Worm (Caenorhabditis elegans): Measurements from ENCODE around the gene lrx-1.

The lrx-1 gene

ce11 chrV:12234293-12235004 is 17.9 kb upstream of the lrx-1 start, which contains the start of gene myo-3:
Gene myo-3, minus strand, starts transcription at chrV:12234343.
- TF ChIP-seq aly-2 (tag; optimal IDR thresholded peaks at IDR 0.05) (no peak), daf-19 (GFP tag; conservative IDR thresholded peaks at IDR 0.05) (no peak), dmd-9 (GFP tag; IDR thresholded peaks at IDR 0.05) (no peak), ceh-32 (tag; optimal IDR thresholded peaks at IDR 0.05; ENCODE audit: poor library complexity) (no peak), mep-1 (tag; optimal IDR thresholded peaks at IDR 0.05) (no peak), nhr-10 (tag; optimal IDR thresholded peaks at IDR 0.05) (no peak), hlh-11 (tag; optimal IDR thresholded peaks at IDR 0.05) (peak; percentile 55), snpc-4 (tag; optimal IDR thresholded peaks at IDR 0.05) (no peak), madf-5 (GFP tag; IDR thresholded peaks at IDR 0.05) (no peak), nhr-42 (GFP tag; IDR thresholded peaks at IDR 0.05) (no peak), pha-4 (GFP tag; IDR thresholded peaks at IDR 0.05) (no peak), pha-4 (tag; optimal IDR thresholded peaks at IDR 0.05) (no peak), T26A8.4 (GFP tag; IDR thresholded peaks at IDR 0.05) (no peak), dmd-6 (GFP tag; IDR thresholded peaks at IDR 0.05) (no peak), egl-43 (GFP tag; IDR thresholded peaks at IDR 0.05) (no peak), F26F4.8 (GFP tag; conservative IDR thresholded peaks at IDR 0.05) (no peak), Y48G9A.11 (GFP tag; IDR thresholded peaks at IDR 0.05) (no peak), lir-3 (tag; optimal IDR thresholded peaks at IDR 0.05) (no peak), fos-1 (tag; optimal IDR thresholded peaks at IDR 0.05) (no peak), unc-39 (tag; optimal IDR thresholded peaks at IDR 0.05) (no peak), Y75B8A.6 (GFP tag; IDR thresholded peaks at IDR 0.05) (no peak), daf-16 (GFP tag; optimal IDR thresholded peaks at IDR 0.05) (peak in 1 of 2 experiments; percentile 85), daf-16 (tag; optimal IDR thresholded peaks at IDR 0.05) (no peak), ceh-62 (tag; optimal IDR thresholded peaks at IDR 0.05) (no peak), nhr-41 (GFP tag; IDR thresholded peaks at IDR 0.05) (no peak), ztf-11 (tag; optimal IDR thresholded peaks at IDR 0.05) (no peak), daf-12 (tag; optimal IDR thresholded peaks at IDR 0.05) (no peak), hmg-1.1 (GFP tag; IDR thresholded peaks at IDR 0.05) (no peak), nhr-28 (tag; optimal IDR thresholded peaks at IDR 0.05) (peak; percentile 18), lin-15B (tag; optimal IDR thresholded peaks at IDR 0.05) (no peak), nhr-11 (tag; optimal IDR thresholded peaks at IDR 0.05) (peak; percentile 9), set-16 (GFP tag; IDR thresholded peaks at IDR 0.05) (no peak), unc-62 (GFP tag; optimal IDR thresholded peaks at IDR 0.05 in 1 of 2) (peak in 1 of 2 experiments; percentile 68), unc-62 (tag; optimal IDR thresholded peaks at IDR 0.05) (no peak), lin-13 (GFP tag; optimal IDR thresholded peaks at IDR 0.05) (no peak), egl-27 (tag; optimal IDR thresholded peaks at IDR 0.05) (no peak)

ce11 chrV:12235502-12235901 is 16.9 kb upstream of the lrx-1 start:
- TF ChIP-seq hlh-11 (tag; optimal IDR thresholded peaks at IDR 0.05) (peak; percentile 33), F26F4.8 (GFP tag; conservative IDR thresholded peaks at IDR 0.05) (no peak), nhr-11 (tag; optimal IDR thresholded peaks at IDR 0.05) (peak; percentile 26), ama-1 (optimal IDR thresholded peaks at IDR 0.05) (no peak), lim-7 (GFP tag; IDR thresholded peaks at IDR 0.05) (no peak), daf-16 (GFP tag; optimal IDR thresholded peaks at IDR 0.05) (peak in 1 of 2 experiments; percentile 100), daf-16 (tag; optimal IDR thresholded peaks at IDR 0.05) (no peak), dmd-8 (GFP tag; IDR thresholded peaks at IDR 0.05) (no peak), T26A8.4 (GFP tag; IDR thresholded peaks at IDR 0.05) (no peak)

ce11 chrV:12241126-12241525 is 11.2 kb upstream of the lrx-1 start, which contains the start of gene ttr-22:
Gene ttr-22, plus strand, starts transcription at chrV:12241426.
- TF ChIP-seq egl-43 (GFP tag; IDR thresholded peaks at IDR 0.05) (no peak), ceh-62 (tag; optimal IDR thresholded peaks at IDR 0.05) (no peak), ceh-32 (tag; optimal IDR thresholded peaks at IDR 0.05; ENCODE audit: poor library complexity) (no peak), pqm-1 (tag; optimal IDR thresholded peaks at IDR 0.05) (no peak), mep-1 (tag; optimal IDR thresholded peaks at IDR 0.05) (no peak), nhr-6 (tag; optimal IDR thresholded peaks at IDR 0.05) (no peak), nhr-11 (tag; optimal IDR thresholded peaks at IDR 0.05) (no peak), nhr-237 (tag; optimal IDR thresholded peaks at IDR 0.05) (no peak), F37D6.2 (tag; optimal IDR thresholded peaks at IDR 0.05) (no peak), madf-9 (GFP tag; conservative IDR thresholded peaks at IDR 0.05) (no peak), zip-11 (GFP tag; IDR thresholded peaks at IDR 0.05) (no peak), jun-1 (tag; optimal IDR thresholded peaks at IDR 0.05) (no peak), Y5F2A.4 (GFP tag; optimal IDR thresholded peaks at IDR 0.05) (no peak), nhr-76 (tag; optimal IDR thresholded peaks at IDR 0.05) (no peak), hmg-1.1 (GFP tag; IDR thresholded peaks at IDR 0.05) (no peak), F49E8.2 (tag; optimal IDR thresholded peaks at IDR 0.05; ENCODE audit: borderline replicate concordance) (no peak), T26A8.4 (GFP tag; IDR thresholded peaks at IDR 0.05) (no peak)
